Worm (Caenorhabditis elegans): ENCODE data around the gene Y37B11A.3.

The Y37B11A.3 gene

ce11 chrIII:5740666-5741065, 44.5 kb downstream of the Y37B11A.3 start, which contains the start of gene B0244.16:
Gene B0244.16 (plus strand): TSS chrIII:5740966.
- no peak for TF ChIP-seq ceh-36 (tag; optimal IDR thresholded peaks at IDR 0.05)
- no peak for TF ChIP-seq hnd-1 (tag; optimal IDR thresholded peaks at IDR 0.05)
- TF ChIP-seq aly-1 (tag; optimal IDR thresholded peaks at IDR 0.05): no peak
- TF ChIP-seq scrt-1 (GFP tag; IDR thresholded peaks at IDR 0.05): no peak
- no peak for TF ChIP-seq tra-4 (tag; optimal IDR thresholded peaks at IDR 0.05)
- no peak for TF ChIP-seq hmbx-1 (tag; optimal IDR thresholded peaks at IDR 0.05)
- no peak for TF ChIP-seq sea-1 (GFP tag; conservative IDR thresholded peaks at IDR 0.05)
- no peak for TF ChIP-seq ama-1 (optimal IDR thresholded peaks at IDR 0.05)
- no peak for TF ChIP-seq ceh-13 (GFP tag; optimal IDR thresholded peaks at IDR 0.05)
- no peak for TF ChIP-seq hmg-4 (GFP tag; optimal IDR thresholded peaks at IDR 0.05)
- TF ChIP-seq flt-1 (GFP tag; IDR thresholded peaks at IDR 0.05): no peak
- no peak for TF ChIP-seq F13C5.2 (tag; optimal IDR thresholded peaks at IDR 0.05)

- TF ChIP-seq hmg-4 (GFP tag; optimal IDR thresholded peaks at IDR 0.05) (no peak), scrt-1 (GFP tag; IDR thresholded peaks at IDR 0.05) (no peak), tbx-37 (GFP tag; conservative IDR thresholded peaks at IDR 0.05) (no peak), pes-1 (GFP tag; IDR thresholded peaks at IDR 0.05) (no peak)
Measured at ce11 chrIII:5737708-5738107, 47.4 kb downstream of the Y37B11A.3 start, which contains the start of gene B0244.6. Gene B0244.6 (plus strand): TSS chrIII:5738008.

- TF ChIP-seq ceh-36 (tag; optimal IDR thresholded peaks at IDR 0.05): no peak
- no peak for TF ChIP-seq F13C5.2 (tag; optimal IDR thresholded peaks at IDR 0.05)
- no peak for TF ChIP-seq sea-1 (GFP tag; conservative IDR thresholded peaks at IDR 0.05)
- TF ChIP-seq aly-1 (tag; optimal IDR thresholded peaks at IDR 0.05): no peak
- TF ChIP-seq tbx-11 (GFP tag; IDR thresholded peaks at IDR 0.05): no peak
- no peak for TF ChIP-seq hnd-1 (tag; optimal IDR thresholded peaks at IDR 0.05)
- no peak for TF ChIP-seq ama-1 (optimal IDR thresholded peaks at IDR 0.05)
- TF ChIP-seq ceh-13 (GFP tag; optimal IDR thresholded peaks at IDR 0.05): no peak
- no peak for TF ChIP-seq B0310.2 (tag; optimal IDR thresholded peaks at IDR 0.05)
- no peak for TF ChIP-seq hmbx-1 (tag; optimal IDR thresholded peaks at IDR 0.05)
- TF ChIP-seq hmg-4 (GFP tag; optimal IDR thresholded peaks at IDR 0.05): no peak
- no peak for TF ChIP-seq tbx-37 (GFP tag; conservative IDR thresholded peaks at IDR 0.05)
- TF ChIP-seq flt-1 (GFP tag; IDR thresholded peaks at IDR 0.05): no peak
- no peak for TF ChIP-seq tra-4 (tag; optimal IDR thresholded peaks at IDR 0.05)
- TF ChIP-seq ets-7 (tag; optimal IDR thresholded peaks at IDR 0.05): no peak
- no peak for TF ChIP-seq pes-1 (GFP tag; IDR thresholded peaks at IDR 0.05)
- no peak for TF ChIP-seq scrt-1 (GFP tag; IDR thresholded peaks at IDR 0.05)
Measured at ce11 chrIII:5734905-5735304, 50.2 kb downstream of the Y37B11A.3 start, which contains the start of gene B0244.10. Gene B0244.10 (plus strand): TSS chrIII:5735158.

Data from whole organism, early embryonic.